Worm (Caenorhabditis elegans) whole organism, L1 larva: ENCODE results near the gene ddx-19.
A peak's percentile ranks its signal among the peaks of the same experiment; 100 is the strongest.

Experiments
- C04F5.9 ChIP-seq: sonication (generic microtip); optimal IDR thresholded peaks from 2 replicates; lab custom pipeline; 2016; ENCODE audit warnings: missing genetic modification characterization, missing compliant biosample characterization
- C16A3.4 ChIP-seq: fragments of 150-350 bp; optimal IDR thresholded peaks from 2 replicates; lab custom pipeline; 2014; ENCODE audit warnings: missing biosample characterization, missing genetic modification characterization
- Y116A8C.19 ChIP-seq: sonication (generic microtip); optimal IDR thresholded peaks from 2 replicates; lab custom pipeline; 2016; ENCODE audit warnings: missing compliant biosample characterization, missing genetic modification characterization, borderline replicate concordance
- aha-1 ChIP-seq: fragments of 150-350 bp; optimal IDR thresholded peaks from 2 replicates; lab custom pipeline; 2014; ENCODE audit warnings: missing biosample characterization, missing genetic modification characterization
- alr-1 ChIP-seq: fragments of 200-800 bp; sonication (Bioruptor generic); optimal IDR thresholded peaks from 2 replicates; lab custom pipeline; 2018; ENCODE audit warnings: borderline replicate concordance, mild to moderate bottlenecking, missing genetic modification characterization, missing compliant biosample characterization
- aly-2 ChIP-seq: fragments of 150-350 bp; optimal IDR thresholded peaks from 2 replicates; lab custom pipeline; 2014; ENCODE audit warnings: missing biosample characterization, missing genetic modification characterization
- blmp-1 ChIP-seq: fragments of 150-350 bp; optimal IDR thresholded peaks from 2 replicates; lab custom pipeline; 2014; ENCODE audit warnings: missing biosample characterization, missing genetic modification characterization
- ceh-63 ChIP-seq: fragments of 200-800 bp; sonication (Bioruptor generic); optimal IDR thresholded peaks from 2 replicates; lab custom pipeline; 2018; ENCODE audit warnings: mild to moderate bottlenecking, missing genetic modification characterization, missing compliant biosample characterization
- ceh-82 ChIP-seq, 3 experiments: fragments of 150-350 bp in 1 of 3; sonication (generic microtip) in 2 of 3; optimal IDR thresholded peaks; 2 replicates each; lab custom pipeline; 2014 to 2017; ENCODE audit warnings: missing biosample characterization in 3 of 3, missing genetic modification characterization in 3 of 3
- ceh-88 ChIP-seq: fragments of 200-800 bp; sonication (Bioruptor generic); IDR thresholded peaks from 2 replicates; pipeline ENCODE4 v1.3.6; 2022; ENCODE audit warnings: missing genetic modification characterization, missing compliant biosample characterization
- ces-1 ChIP-seq: fragments of 150-350 bp; optimal IDR thresholded peaks from 2 replicates; lab custom pipeline; 2014; ENCODE audit warnings: missing biosample characterization, missing genetic modification reagents, missing genetic modification characterization
- dpl-1 ChIP-seq, 3 experiments: fragments of 150-350 bp in 2 of 3; sonication (generic microtip) in 1 of 3; optimal IDR thresholded peaks; 2 replicates each; lab custom pipeline; 2014 to 2017; ENCODE audit warnings: missing biosample characterization in 3 of 3, missing genetic modification characterization in 3 of 3, missing genetic modification reagents in 3 of 3
- dsc-1 ChIP-seq: sonication (generic microtip); optimal IDR thresholded peaks from 2 replicates; lab custom pipeline; 2016; ENCODE audit warnings: mild to moderate bottlenecking, missing genetic modification characterization, missing compliant biosample characterization
- efl-1 ChIP-seq, 4 experiments: fragments of 150-350 bp; optimal IDR thresholded peaks in 3 of 4; peaks in 1 of 4; 1 replicate in 1 of 4; 2 replicates in 3 of 4; lab custom pipeline; 2014; ENCODE audit warnings: missing biosample characterization in 2 of 4, missing genetic modification characterization in 2 of 4, missing genetic modification reagents in 2 of 4
- egl-27 ChIP-seq, 2 experiments: fragments of 150-350 bp in 1 of 2; sonication (generic microtip); optimal IDR thresholded peaks; 3 replicates each; lab custom pipeline; 2017 to 2018; ENCODE audit warnings: missing biosample characterization in 2 of 2, missing genetic modification characterization in 2 of 2, missing genetic modification reagents in 2 of 2
- elt-2 ChIP-seq: sonication (generic microtip); optimal IDR thresholded peaks from 2 replicates; lab custom pipeline; 2016; ENCODE audit warnings: missing genetic modification characterization, mild to moderate bottlenecking, inconsistent platforms, missing compliant biosample characterization, missing genetic modification reagents
- fkh-10 ChIP-seq: sonication (generic microtip); optimal IDR thresholded peaks from 2 replicates; lab custom pipeline; 2017; ENCODE audit warnings: missing biosample characterization, missing genetic modification reagents, missing genetic modification characterization
- fkh-4 ChIP-seq: sonication (generic microtip); optimal IDR thresholded peaks from 2 replicates; lab custom pipeline; 2016; ENCODE audit warnings: missing compliant biosample characterization, missing genetic modification characterization, borderline replicate concordance
- fkh-8 ChIP-seq: sonication (generic microtip); optimal IDR thresholded peaks from 2 replicates; lab custom pipeline; 2016; ENCODE audit warnings: mild to moderate bottlenecking, missing genetic modification characterization, missing compliant biosample characterization
- fos-1 ChIP-seq: fragments of 150-350 bp; optimal IDR thresholded peaks from 2 replicates; lab custom pipeline; 2014; ENCODE audit warnings: missing biosample characterization, missing genetic modification characterization
- grh-1 ChIP-seq: fragments of 200-800 bp; sonication (Bioruptor generic); IDR thresholded peaks from 2 replicates; pipeline ENCODE4 v1.3.6; 2022; ENCODE audit warnings: missing genetic modification reagents, missing genetic modification characterization, missing compliant biosample characterization
- irx-1 ChIP-seq: sonication (generic microtip); optimal IDR thresholded peaks from 2 replicates; lab custom pipeline; 2016; ENCODE audit warnings: missing genetic modification characterization, missing compliant biosample characterization
- lin-14 ChIP-seq: fragments of 200-800 bp; sonication (Bioruptor generic); optimal IDR thresholded peaks from 2 replicates; lab custom pipeline; 2018; ENCODE audit warnings: mild to moderate bottlenecking, missing genetic modification characterization, moderate library complexity, missing compliant biosample characterization
- lir-3 ChIP-seq: sonication (generic microtip); optimal IDR thresholded peaks from 2 replicates; lab custom pipeline; 2016; ENCODE audit warnings: mild to moderate bottlenecking, missing genetic modification characterization, moderate library complexity, missing compliant biosample characterization; ENCODE audit not compliant: poor library complexity
- lsy-2 ChIP-seq, 2 experiments: fragments of 150-350 bp; optimal IDR thresholded peaks; 2 replicates each; lab custom pipeline; 2014; ENCODE audit warnings: missing biosample characterization in 2 of 2, missing genetic modification characterization in 2 of 2
- mep-1 ChIP-seq: fragments of 150-350 bp; optimal IDR thresholded peaks from 2 replicates; lab custom pipeline; 2014; ENCODE audit warnings: missing biosample characterization, missing genetic modification characterization
- nhr-19 ChIP-seq: fragments of 200-800 bp; sonication (Bioruptor generic); conservative IDR thresholded peaks from 2 replicates; pipeline ENCODE4 v1.3.6; 2022; ENCODE audit warnings: missing genetic modification characterization, missing compliant biosample characterization
- nhr-20 ChIP-seq: sonication (generic microtip); optimal IDR thresholded peaks from 2 replicates; lab custom pipeline; 2016; ENCODE audit warnings: mild to moderate bottlenecking, missing genetic modification characterization, missing compliant biosample characterization
- nhr-237 ChIP-seq: fragments of 150-350 bp; optimal IDR thresholded peaks from 2 replicates; lab custom pipeline; 2014; ENCODE audit warnings: missing biosample characterization, missing genetic modification characterization
- nhr-71 ChIP-seq: sonication (generic microtip); optimal IDR thresholded peaks from 2 replicates; lab custom pipeline; 2016; ENCODE audit warnings: mild to moderate bottlenecking, missing genetic modification characterization, moderate library complexity, missing compliant biosample characterization
- nhr-77 ChIP-seq: fragments of 150-350 bp; optimal IDR thresholded peaks from 2 replicates; lab custom pipeline; 2014; ENCODE audit warnings: missing biosample characterization, missing genetic modification characterization
- nhr-85 ChIP-seq: sonication (generic microtip); peaks from one replicate; lab custom pipeline; 2016; ENCODE audit warnings: missing genetic modification characterization, inconsistent platforms, missing compliant biosample characterization
- nhr-90 ChIP-seq: sonication (generic microtip); optimal IDR thresholded peaks from 2 replicates; lab custom pipeline; 2016; ENCODE audit warnings: mild to moderate bottlenecking, missing genetic modification characterization, missing compliant biosample characterization; ENCODE audit not compliant: poor library complexity
- pag-3 ChIP-seq: sonication (generic microtip); optimal IDR thresholded peaks from 2 replicates; lab custom pipeline; 2017; ENCODE audit warnings: missing genetic modification characterization, mild to moderate bottlenecking, missing compliant biosample characterization, antibody characterized with exemption, borderline replicate concordance; ENCODE audit not compliant: insufficient read depth
- pax-3 ChIP-seq: fragments of 200-800 bp; sonication (Bioruptor generic); optimal IDR thresholded peaks from 2 replicates; lab custom pipeline; 2018; ENCODE audit warnings: mild to moderate bottlenecking, missing genetic modification characterization, moderate library complexity, missing compliant biosample characterization
- pqm-1 ChIP-seq: sonication (generic microtip); optimal IDR thresholded peaks from 3 replicates; lab custom pipeline; 2017; ENCODE audit warnings: missing biosample characterization, missing genetic modification characterization
- snpc-4 ChIP-seq: fragments of 150-350 bp; optimal IDR thresholded peaks from 2 replicates; lab custom pipeline; 2014; ENCODE audit warnings: missing biosample characterization, missing genetic modification characterization
- sox-4 ChIP-seq: sonication (generic microtip); optimal IDR thresholded peaks from 2 replicates; lab custom pipeline; 2016; ENCODE audit warnings: missing genetic modification characterization, missing compliant biosample characterization
- swsn-7 ChIP-seq: sonication (generic microtip); optimal IDR thresholded peaks from 2 replicates; lab custom pipeline; 2016; ENCODE audit warnings: missing genetic modification characterization, missing compliant biosample characterization
- tbx-2 ChIP-seq: sonication (generic microtip); optimal IDR thresholded peaks from 2 replicates; lab custom pipeline; 2016; ENCODE audit warnings: missing genetic modification characterization, missing compliant biosample characterization
- tlp-1 ChIP-seq: fragments of 150-350 bp; optimal IDR thresholded peaks from 2 replicates; lab custom pipeline; 2014; ENCODE audit warnings: missing biosample characterization, missing genetic modification characterization
- unc-130 ChIP-seq: fragments of 150-350 bp; optimal IDR thresholded peaks from 2 replicates; lab custom pipeline; 2017; ENCODE audit warnings: missing biosample characterization, missing genetic modification characterization, inconsistent platforms
- unc-62 ChIP-seq: fragments of 150-350 bp; optimal IDR thresholded peaks from 2 replicates; lab custom pipeline; 2014; ENCODE audit warnings: missing biosample characterization, missing genetic modification reagents, missing genetic modification characterization
- zip-4 ChIP-seq: fragments of 200-800 bp; sonication (Bioruptor generic); optimal IDR thresholded peaks from 2 replicates; lab custom pipeline; 2018; ENCODE audit warnings: mild to moderate bottlenecking, missing genetic modification characterization, moderate library complexity, missing compliant biosample characterization
- ztf-11 ChIP-seq, 2 experiments: sonication (generic microtip); optimal IDR thresholded peaks; 2 replicates each; lab custom pipeline; 2016 to 2017; ENCODE audit warnings: missing genetic modification characterization in 2 of 2, missing biosample characterization in 1 of 2, missing compliant biosample characterization in 1 of 2
- ztf-4 ChIP-seq: fragments of 150-350 bp; optimal IDR thresholded peaks from 2 replicates; lab custom pipeline; 2014; ENCODE audit warnings: missing biosample characterization, missing genetic modification characterization

ddx-19 gene

ce11 chrII:8911929-8912328 is 27.2 kb downstream of the ddx-19 start, which contains the start of gene B0457.4:
B0457.4 (minus strand) TSS chrII:8912029.
- TF ChIP-seq nhr-85 (tag; lab: Kevin White, UChicago), result no peak
- no peak for TF ChIP-seq fos-1 (tag; lab: Kevin White, UChicago)
- no peak for TF ChIP-seq mep-1 (tag; lab: Kevin White, UChicago)
- no peak for TF ChIP-seq fkh-10 (GFP tag; lab: Kevin White, UChicago)
- TF ChIP-seq nhr-19, result no peak
- TF ChIP-seq egl-27 (tag; optimal IDR thresholded peaks at IDR 0.05; lab: Kevin White, UChicago), result no peak
- no peak for TF ChIP-seq snpc-4
- TF ChIP-seq nhr-237 (tag; lab: Kevin White, UChicago), result no peak
- TF ChIP-seq pag-3 (tag; lab: Kevin White, UChicago), result no peak
- TF ChIP-seq lsy-2 (tag; optimal IDR thresholded peaks at IDR 0.05; lab: Kevin White, UChicago), result no peak
- TF ChIP-seq unc-130 (tag; lab: Kevin White, UChicago), result no peak
- TF ChIP-seq tbx-2 (tag; lab: Kevin White, UChicago), result no peak
- TF ChIP-seq ceh-82 (tag; optimal IDR thresholded peaks at IDR 0.05; lab: Kevin White, UChicago), result no peak
- no peak for TF ChIP-seq nhr-20 (tag; lab: Kevin White, UChicago)
- no peak for TF ChIP-seq aha-1 (tag; lab: Kevin White, UChicago)
- TF ChIP-seq lir-3 (tag; lab: Kevin White, UChicago), result no peak
- TF ChIP-seq aly-2 (tag; lab: Kevin White, UChicago), result no peak

ce11 chrII:8912523-8913017 is 27.9 kb downstream of the ddx-19 start:
- TF ChIP-seq C04F5.9, result no peak
- no peak for TF ChIP-seq nhr-77
- peak; percentile 70 for TF ChIP-seq fkh-8 (tag; lab: Kevin White, UChicago)
- no peak for TF ChIP-seq alr-1 (tag; lab: Kevin White, UChicago)
- TF ChIP-seq dsc-1, result peak; percentile 83
- TF ChIP-seq ces-1, result no peak
- TF ChIP-seq blmp-1 (tag; lab: Kevin White, UChicago), result peak; percentile 37
- peak; percentile 50 for TF ChIP-seq nhr-71
- peak; percentile 35 for TF ChIP-seq pax-3 (tag; lab: Kevin White, UChicago)
- peak; percentile 18 for TF ChIP-seq sox-4

ce11 chrII:8914654-8915053 is 30.0 kb downstream of the ddx-19 start:
- TF ChIP-seq dpl-1 (GFP tag; optimal IDR thresholded peaks at IDR 0.05; lab: Kevin White, UChicago) (no peak), ztf-4 (no peak), ztf-11 (tag; optimal IDR thresholded peaks at IDR 0.05; lab: Kevin White, UChicago) (no peak), ceh-63 (GFP tag; lab: Kevin White, UChicago) (no peak), unc-62 (no peak), efl-1 (optimal IDR thresholded peaks at IDR 0.05; lab: Kevin White, UChicago) (no peak), efl-1 (GFP tag; optimal IDR thresholded peaks at IDR 0.05 in 1 of 2; lab: Kevin White, UChicago) (no peak), irx-1 (tag; lab: Kevin White, UChicago) (no peak), fkh-8 (tag; lab: Kevin White, UChicago) (peak; percentile 6), grh-1 (no peak), pqm-1 (tag; lab: Kevin White, UChicago) (no peak), tlp-1 (tag; lab: Kevin White, UChicago) (no peak), zip-4 (GFP tag; lab: Kevin White, UChicago) (no peak), nhr-90 (no peak), nhr-20 (tag; lab: Kevin White, UChicago) (no peak), lin-14 (GFP tag; lab: Kevin White, UChicago) (peak; percentile 37), ceh-88 (GFP tag; lab: Robert Waterston, UW) (no peak), fkh-4 (tag; lab: Kevin White, UChicago) (no peak), C16A3.4 (no peak), alr-1 (tag; lab: Kevin White, UChicago) (no peak), Y116A8C.19 (tag; lab: Kevin White, UChicago) (no peak), swsn-7 (tag; lab: Kevin White, UChicago) (no peak), elt-2 (tag; lab: Kevin White, UChicago) (peak; percentile 10), aly-2 (tag; lab: Kevin White, UChicago) (no peak), lsy-2 (tag; optimal IDR thresholded peaks at IDR 0.05; lab: Kevin White, UChicago) (no peak)
